Worm (Caenorhabditis elegans): ENCODE results near the gene dhs-22.

dhs-22 gene

DNA sequence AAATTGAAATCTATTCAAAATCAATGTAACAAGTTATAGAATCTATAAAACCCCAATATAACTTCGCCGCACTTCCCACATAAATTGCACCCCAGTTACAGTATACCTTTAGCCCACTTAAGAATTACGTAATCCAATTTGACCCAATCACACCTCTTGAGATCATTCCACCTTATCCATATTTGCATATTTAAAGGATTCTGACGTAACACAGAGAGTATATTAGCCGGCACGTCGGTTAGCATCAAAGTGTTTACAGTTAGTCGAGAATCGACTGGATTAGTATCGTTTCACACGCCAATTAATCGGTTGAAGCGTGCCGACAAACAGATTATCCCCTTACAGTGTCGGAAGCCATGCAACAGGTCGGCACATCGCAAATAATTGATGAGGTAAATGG is 12.3 kb upstream of the dhs-22 start:
- TF ChIP-seq lin-14 (GFP tag; optimal IDR thresholded peaks at IDR 0.05), result no peak

DNA sequence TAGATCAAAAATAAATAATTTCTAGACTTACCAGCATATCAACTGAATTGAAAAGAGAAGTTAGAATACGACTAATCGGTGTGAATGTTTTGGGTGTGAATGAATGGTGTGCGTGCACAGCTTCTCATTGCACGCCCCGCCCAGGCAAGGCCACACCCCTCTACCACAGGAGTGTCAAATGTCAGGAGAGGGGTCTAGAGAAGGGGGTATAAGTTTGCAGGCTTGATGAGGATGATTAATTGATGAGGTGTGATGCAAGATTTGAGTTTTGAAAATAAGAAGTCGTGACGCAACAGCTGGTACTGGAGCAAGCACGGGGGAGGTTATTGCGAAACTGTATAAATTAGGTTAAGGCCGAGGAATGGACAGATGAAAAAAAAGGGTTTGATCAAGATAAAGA is 11.0 kb upstream of the dhs-22 start, which contains the start of gene egl-1:
TSS of gene egl-1 (minus strand) at position 101 of the 400 bp plus-strand sequence.
- TF ChIP-seq lir-3 (tag; optimal IDR thresholded peaks at IDR 0.05; ENCODE audit: poor library complexity), result no peak
- no peak for TF ChIP-seq ztf-11 (tag; optimal IDR thresholded peaks at IDR 0.05)
- TF ChIP-seq lin-39 (tag; optimal IDR thresholded peaks at IDR 0.05), result no peak
- no peak for TF ChIP-seq unc-98 (GFP tag; IDR thresholded peaks at IDR 0.05)
- TF ChIP-seq unc-62 (GFP tag; optimal IDR thresholded peaks at IDR 0.05), result no peak

DNA sequence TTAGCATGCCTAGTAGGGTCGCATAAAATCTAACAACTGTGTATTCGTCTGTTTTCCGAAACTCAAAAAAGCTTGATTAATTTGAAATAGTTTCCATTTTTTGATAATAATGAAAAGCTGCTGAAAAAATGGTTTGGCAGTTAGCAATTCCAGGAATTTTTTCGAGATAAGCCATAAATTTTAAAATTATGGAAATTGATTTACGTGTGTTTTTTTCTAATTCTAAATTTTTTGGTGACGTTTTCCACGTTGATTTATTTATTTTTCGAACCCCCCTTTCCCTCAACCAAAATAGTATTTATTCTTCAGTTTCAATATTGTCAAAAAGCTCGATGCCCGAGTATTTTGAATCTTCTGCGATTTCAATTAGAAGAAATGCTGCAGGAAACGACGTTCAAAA is 7.6 kb upstream of the dhs-22 start, which contains the start of gene F23B12.1:
TSS of gene F23B12.1 (plus strand) at position 301 of the 400 bp plus-strand sequence.
- TF ChIP-seq mab-9 (GFP tag; IDR thresholded peaks at IDR 0.05), result no peak
- no peak for TF ChIP-seq alr-1 (tag; optimal IDR thresholded peaks at IDR 0.05; ENCODE audit: borderline replicate concordance)
- TF ChIP-seq sox-4 (tag; optimal IDR thresholded peaks at IDR 0.05), result no peak
- no peak for TF ChIP-seq ceh-82 (tag; optimal IDR thresholded peaks at IDR 0.05)
- no peak for TF ChIP-seq nhr-84 (tag; optimal IDR thresholded peaks at IDR 0.05)
- no peak for TF ChIP-seq Y116A8C.19 (tag; optimal IDR thresholded peaks at IDR 0.05; ENCODE audit: borderline replicate concordance)
- TF ChIP-seq mdl-1 (tag; optimal IDR thresholded peaks at IDR 0.05), result no peak
- no peak for TF ChIP-seq efl-1 (optimal IDR thresholded peaks at IDR 0.05)
- no peak for TF ChIP-seq efl-1 (GFP tag; optimal IDR thresholded peaks at IDR 0.05 in 1 of 2)
- no peak for TF ChIP-seq ceh-88 (GFP tag; IDR thresholded peaks at IDR 0.05)
- TF ChIP-seq xbp-1 (tag; optimal IDR thresholded peaks at IDR 0.05), result no peak
- TF ChIP-seq hlh-17 (GFP tag; optimal IDR thresholded peaks at IDR 0.05; ENCODE audit: borderline replicate concordance), result no peak
- TF ChIP-seq egl-27 (tag; optimal IDR thresholded peaks at IDR 0.05), result no peak
- no peak for TF ChIP-seq dsc-1 (tag; optimal IDR thresholded peaks at IDR 0.05)
- TF ChIP-seq lin-14 (GFP tag; optimal IDR thresholded peaks at IDR 0.05), result no peak
- no peak for TF ChIP-seq elt-3 (tag; optimal IDR thresholded peaks at IDR 0.05)

DNA sequence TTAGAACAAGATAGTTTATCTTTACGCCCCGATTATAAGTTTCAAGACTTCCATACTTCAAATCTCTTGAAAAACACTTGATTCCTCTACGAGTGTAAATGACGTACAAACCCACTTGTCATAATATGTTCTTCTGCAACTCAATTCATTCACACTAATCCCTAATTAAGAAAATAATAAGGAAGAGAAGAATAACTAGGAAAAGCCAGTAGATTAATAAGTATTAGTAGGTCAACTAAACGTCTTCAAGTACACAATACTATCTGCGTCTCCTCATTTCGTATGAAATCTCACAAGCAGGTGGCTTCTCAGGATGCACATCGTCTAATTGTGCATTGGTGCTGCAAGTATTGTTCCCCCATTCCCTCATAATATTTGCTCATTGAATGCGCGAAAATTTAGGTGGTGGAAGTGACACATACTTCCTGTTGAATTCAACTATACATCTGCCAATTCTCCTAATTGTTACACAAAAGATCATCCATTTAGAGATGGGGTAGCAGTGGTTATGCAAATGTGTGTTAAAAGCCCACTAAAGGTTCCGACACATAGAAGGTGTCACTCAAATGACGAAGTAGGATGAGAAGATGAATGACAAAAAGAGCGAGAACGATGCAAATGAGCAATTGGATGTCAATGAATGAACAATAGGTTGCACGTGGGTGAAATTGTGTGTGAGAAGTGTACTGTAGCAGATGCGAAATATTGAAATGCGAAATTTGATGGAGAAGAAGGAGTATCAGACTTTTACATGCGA is 6.0 kb upstream of the dhs-22 start:
- TF ChIP-seq dsc-1 (tag; optimal IDR thresholded peaks at IDR 0.05) (peak; percentile 96), Y116A8C.19 (tag; optimal IDR thresholded peaks at IDR 0.05; ENCODE audit: borderline replicate concordance) (no peak), sox-4 (tag; optimal IDR thresholded peaks at IDR 0.05) (peak; percentile 3), pax-3 (tag; optimal IDR thresholded peaks at IDR 0.05) (peak; percentile 77), xbp-1 (tag; optimal IDR thresholded peaks at IDR 0.05) (no peak), nhr-11 (tag; optimal IDR thresholded peaks at IDR 0.05) (no peak), skn-1 (tag; optimal IDR thresholded peaks at IDR 0.05) (no peak)

DNA sequence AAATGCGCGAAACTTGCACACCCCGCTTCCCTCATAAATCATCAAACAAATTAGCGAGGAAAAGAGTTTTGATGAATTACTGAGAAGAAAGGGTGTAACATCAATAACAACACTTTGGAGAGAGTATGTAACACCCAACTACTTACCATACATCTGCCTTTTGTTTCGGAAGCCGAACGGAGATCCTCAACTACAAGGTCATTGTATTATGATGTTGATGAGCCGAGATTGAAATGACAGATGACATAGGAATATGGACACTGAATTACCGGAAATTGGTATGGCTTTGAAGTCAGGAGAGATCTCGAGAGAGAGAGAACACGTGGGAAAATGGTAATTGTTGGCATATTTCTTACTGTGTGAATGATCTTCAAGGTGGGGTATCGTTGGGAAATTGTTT is 4.8 kb upstream of the dhs-22 start:
- TF ChIP-seq lin-35 (GFP tag; optimal IDR thresholded peaks at IDR 0.05), result no peak
- TF ChIP-seq isw-1 (GFP tag; IDR thresholded peaks at IDR 0.05), result no peak
- TF ChIP-seq fos-1 (tag; optimal IDR thresholded peaks at IDR 0.05), result no peak
- TF ChIP-seq elt-2 (tag; optimal IDR thresholded peaks at IDR 0.05), result no peak
- TF ChIP-seq tbx-2 (tag; optimal IDR thresholded peaks at IDR 0.05), result no peak
- TF ChIP-seq lsy-2 (tag; optimal IDR thresholded peaks at IDR 0.05), result no peak
- TF ChIP-seq ceh-88 (GFP tag; IDR thresholded peaks at IDR 0.05), result no peak
- TF ChIP-seq fkh-10 (GFP tag; optimal IDR thresholded peaks at IDR 0.05), result no peak
- TF ChIP-seq fkh-4 (tag; optimal IDR thresholded peaks at IDR 0.05; ENCODE audit: borderline replicate concordance), result no peak
- no peak for TF ChIP-seq C16A3.4 (tag; optimal IDR thresholded peaks at IDR 0.05)
- no peak for TF ChIP-seq ceh-82 (tag; optimal IDR thresholded peaks at IDR 0.05)
- no peak for TF ChIP-seq C04F5.9 (tag; optimal IDR thresholded peaks at IDR 0.05)
- no peak for TF ChIP-seq snu-23 (GFP tag; optimal IDR thresholded peaks at IDR 0.05)
- TF ChIP-seq snpc-4 (tag; optimal IDR thresholded peaks at IDR 0.05), result no peak
- TF ChIP-seq zip-4 (GFP tag; optimal IDR thresholded peaks at IDR 0.05), result no peak
- no peak for TF ChIP-seq tlp-1 (tag; optimal IDR thresholded peaks at IDR 0.05)
- no peak for TF ChIP-seq lin-13 (GFP tag; optimal IDR thresholded peaks at IDR 0.05)
